Fruit fly (Drosophila melanogaster) whole organism, embryonic: ENCODE measurements around the gene rempA.
A peak's percentile ranks its signal among the peaks of the same experiment; 100 is the strongest.

Experiments
- Ada2b ChIP-seq: fragments of 200-800 bp; sonication (Bioruptor generic); IDR thresholded peaks from 2 replicates; pipeline ENCODE4 v1.3.6; 2022; ENCODE audit warnings: missing biosample characterization, missing genetic modification characterization
- Bteb2 ChIP-seq: fragments of 200-800 bp; sonication (Bioruptor generic); optimal IDR thresholded peaks from 2 replicates; lab custom pipeline; 2016; ENCODE audit warnings: missing biosample characterization, missing genetic modification characterization
- C15 ChIP-seq: fragments of 200-800 bp; sonication (Bioruptor generic); IDR thresholded peaks from 3 replicates; pipeline ENCODE4 v1.3.6; 2022; ENCODE audit warnings: missing biosample characterization, missing genetic modification characterization
- CG10267 ChIP-seq: fragments of 200-800 bp; sonication (Bioruptor generic); optimal IDR thresholded peaks from 2 replicates; lab custom pipeline; 2018; ENCODE audit warnings: missing biosample characterization, mild to moderate bottlenecking, missing genetic modification characterization, moderate library complexity
- CG10979 ChIP-seq: fragments of 200-800 bp; sonication (Bioruptor generic); optimal IDR thresholded peaks from 2 replicates; lab custom pipeline; 2018; ENCODE audit warnings: missing biosample characterization, mild to moderate bottlenecking, missing genetic modification characterization, moderate library complexity
- CG11398 ChIP-seq: fragments of 200-800 bp; sonication (Bioruptor generic); optimal IDR thresholded peaks from 2 replicates; lab custom pipeline; 2016; ENCODE audit warnings: missing biosample characterization, missing genetic modification characterization
- CG11504 ChIP-seq: fragments of 200-800 bp; sonication (Bioruptor generic); optimal IDR thresholded peaks from 3 replicates; lab custom pipeline; 2019; ENCODE audit warnings: missing biosample characterization, mild to moderate bottlenecking, missing genetic modification characterization, moderate library complexity
- CG18476 ChIP-seq: fragments of 200-800 bp; sonication (Bioruptor generic); optimal IDR thresholded peaks from 2 replicates; lab custom pipeline; 2016; ENCODE audit warnings: missing biosample characterization, mild to moderate bottlenecking, missing genetic modification characterization
- CG2875 ChIP-seq: fragments of 200-800 bp; sonication (Bioruptor generic); optimal IDR thresholded peaks from 2 replicates; lab custom pipeline; 2017; ENCODE audit warnings: missing biosample characterization, mild to moderate bottlenecking, missing genetic modification characterization, missing genetic modification reagents
- CG32767 ChIP-seq: fragments of 200-800 bp; sonication (Bioruptor generic); IDR thresholded peaks from 2 replicates; pipeline ENCODE4 v1.3.6; 2022; ENCODE audit warnings: missing biosample characterization, missing genetic modification characterization
- CG34422 ChIP-seq: fragments of 200-800 bp; sonication (Bioruptor generic); IDR thresholded peaks from 3 replicates; pipeline ENCODE4 v1.3.6; 2022; ENCODE audit warnings: missing biosample characterization, missing genetic modification characterization
- CG6765 ChIP-seq: fragments of 200-800 bp; sonication (Bioruptor generic); optimal IDR thresholded peaks from 3 replicates; lab custom pipeline; 2017; ENCODE audit warnings: missing biosample characterization, mild to moderate bottlenecking, missing genetic modification characterization
- CG7271 ChIP-seq: fragments of 200-800 bp; sonication (Bioruptor generic); optimal IDR thresholded peaks from 2 replicates; lab custom pipeline; 2018; ENCODE audit warnings: missing biosample characterization, mild to moderate bottlenecking, missing genetic modification characterization, moderate library complexity
- Dad ChIP-seq: fragments of 200-800 bp; sonication (Bioruptor generic); optimal IDR thresholded peaks from 3 replicates; lab custom pipeline; 2016; ENCODE audit warnings: missing biosample characterization, missing genetic modification characterization
- ERR ChIP-seq: fragments of 200-800 bp; sonication (Bioruptor generic); optimal IDR thresholded peaks from 2 replicates; lab custom pipeline; 2016; ENCODE audit warnings: missing biosample characterization, missing genetic modification characterization
- HLH3B ChIP-seq: fragments of 200-800 bp; sonication (Bioruptor generic); IDR thresholded peaks from 2 replicates; pipeline ENCODE4 v1.3.6; 2022; ENCODE audit warnings: missing biosample characterization, missing genetic modification characterization
- Hsf ChIP-seq: fragments of 200-800 bp; sonication (Bioruptor generic); optimal IDR thresholded peaks from 3 replicates; lab custom pipeline; 2016; ENCODE audit warnings: missing biosample characterization, missing genetic modification characterization
- Kr ChIP-seq: fragments of 200-800 bp; sonication (Bioruptor generic); optimal IDR thresholded peaks from 2 replicates; lab custom pipeline; 2017; ENCODE audit warnings: missing biosample characterization, mild to moderate bottlenecking, missing genetic modification characterization
- Pdp1 ChIP-seq, 2 experiments: fragments of 200-800 bp; sonication (Bioruptor generic); optimal IDR thresholded peaks; 3 replicates each; lab custom pipeline; 2016; ENCODE audit warnings: missing biosample characterization in 2 of 2, missing genetic modification characterization in 2 of 2, mild to moderate bottlenecking in 1 of 2, moderate library complexity in 1 of 2
- Scr ChIP-seq: fragments of 200-800 bp; sonication (Bioruptor generic); IDR thresholded peaks from 2 replicates; pipeline ENCODE4 v1.3.6; 2022; ENCODE audit warnings: missing biosample characterization, missing genetic modification characterization; ENCODE audit not compliant: partially characterized antibody
- Side ChIP-seq: fragments of 200-800 bp; sonication (Bioruptor generic); optimal IDR thresholded peaks from 2 replicates; lab custom pipeline; 2016; ENCODE audit warnings: missing biosample characterization, missing genetic modification characterization
- Ssrp ChIP-seq: fragments of 200-800 bp; sonication (Bioruptor generic); optimal IDR thresholded peaks from 2 replicates; lab custom pipeline; 2018; ENCODE audit warnings: missing biosample characterization, mild to moderate bottlenecking, missing genetic modification characterization, moderate library complexity
- abd-A ChIP-seq: fragments of 200-800 bp; sonication (Bioruptor generic); optimal IDR thresholded peaks from 3 replicates; lab custom pipeline; 2019; ENCODE audit warnings: missing biosample characterization, mild to moderate bottlenecking, missing genetic modification characterization, moderate library complexity
- chif ChIP-seq, 2 experiments: fragments of 200-800 bp; sonication (Bioruptor generic); optimal IDR thresholded peaks; 3 replicates each; lab custom pipeline; 2016; ENCODE audit warnings: missing biosample characterization in 2 of 2, missing genetic modification characterization in 2 of 2
- chinmo ChIP-seq: fragments of 200-800 bp; sonication (Bioruptor generic); IDR thresholded peaks from 4 replicates; pipeline ENCODE4 v1.3.6; 2022; ENCODE audit warnings: missing biosample characterization, missing genetic modification characterization; ENCODE audit not compliant: partially characterized antibody
- crol ChIP-seq: fragments of 200-800 bp; sonication (Bioruptor generic); IDR thresholded peaks from 2 replicates; pipeline ENCODE4 v1.3.6; 2022; ENCODE audit warnings: missing biosample characterization, missing genetic modification characterization
- da ChIP-seq: fragments of 200-800 bp; sonication (Bioruptor generic); optimal IDR thresholded peaks from 2 replicates; lab custom pipeline; 2016; ENCODE audit warnings: missing biosample characterization, missing genetic modification characterization
- ems ChIP-seq: fragments of 200-800 bp; sonication (Bioruptor generic); optimal IDR thresholded peaks from 3 replicates; lab custom pipeline; 2016; ENCODE audit warnings: missing biosample characterization, missing genetic modification characterization
- fu2 ChIP-seq: fragments of 200-800 bp; sonication (Bioruptor generic); optimal IDR thresholded peaks from 2 replicates; lab custom pipeline; 2016; ENCODE audit warnings: missing biosample characterization, missing genetic modification characterization
- gem ChIP-seq: fragments of 200-800 bp; sonication (Bioruptor generic); optimal IDR thresholded peaks from 2 replicates; lab custom pipeline; 2019; ENCODE audit warnings: missing biosample characterization, mild to moderate bottlenecking, missing genetic modification characterization, moderate library complexity
- grau ChIP-seq: fragments of 200-800 bp; optimal IDR thresholded peaks from 3 replicates; lab custom pipeline; 2019; ENCODE audit warnings: missing biosample characterization, mild to moderate bottlenecking, missing genetic modification characterization, moderate library complexity
- hb ChIP-seq: fragments of 200-800 bp; sonication (Bioruptor generic); IDR thresholded peaks from 3 replicates; pipeline ENCODE4 v1.3.6; 2022; ENCODE audit warnings: missing biosample characterization, missing genetic modification characterization; ENCODE audit not compliant: partially characterized antibody
- hkb ChIP-seq, 2 experiments: fragments of 200-800 bp in 1 of 2; fragments of >200 bp in 1 of 2; sonication (Bioruptor generic) in 1 of 2; IDR thresholded peaks in 1 of 2; optimal IDR thresholded peaks in 1 of 2; 2 replicates each; pipeline versions ENCODE4 v1.3.6 to Lab custom; 2017 to 2022; ENCODE audit warnings: missing biosample characterization in 1 of 2, missing genetic modification characterization in 1 of 2
- ind ChIP-seq: fragments of 200-800 bp; sonication (Bioruptor generic); optimal IDR thresholded peaks from 3 replicates; lab custom pipeline; 2016; ENCODE audit warnings: missing biosample characterization, missing genetic modification characterization
- kni ChIP-seq: fragments of 200-800 bp; sonication (Bioruptor generic); optimal IDR thresholded peaks from 3 replicates; lab custom pipeline; 2017; ENCODE audit warnings: mild to moderate bottlenecking, missing biosample characterization, missing genetic modification reagents, missing genetic modification characterization
- lilli ChIP-seq: fragments of 200-800 bp; sonication (Bioruptor generic); optimal IDR thresholded peaks from 3 replicates; lab custom pipeline; 2016; ENCODE audit warnings: missing biosample characterization, missing genetic modification characterization
- maf-S ChIP-seq: fragments of 200-800 bp; sonication (Bioruptor generic); optimal IDR thresholded peaks from 2 replicates; lab custom pipeline; 2016; ENCODE audit warnings: missing biosample characterization, missing genetic modification characterization
- mam ChIP-seq: fragments of 200-800 bp; sonication (Bioruptor generic); optimal IDR thresholded peaks from 3 replicates; lab custom pipeline; 2016; ENCODE audit warnings: missing biosample characterization, missing genetic modification characterization
- pros ChIP-seq: fragments of 200-800 bp; sonication (Bioruptor generic); optimal IDR thresholded peaks from 3 replicates; lab custom pipeline; 2019; ENCODE audit warnings: missing biosample characterization, mild to moderate bottlenecking, missing genetic modification characterization, moderate library complexity
- pum ChIP-seq: fragments of 200-800 bp; sonication (Bioruptor generic); optimal IDR thresholded peaks from 2 replicates; lab custom pipeline; 2016; ENCODE audit warnings: missing biosample characterization, missing genetic modification characterization
- run ChIP-seq: fragments of 200-800 bp; sonication (Bioruptor generic); optimal IDR thresholded peaks from 3 replicates; lab custom pipeline; 2018; ENCODE audit warnings: missing biosample characterization, mild to moderate bottlenecking, missing genetic modification characterization
- sima ChIP-seq: fragments of 200-800 bp; sonication (Bioruptor generic); optimal IDR thresholded peaks from 2 replicates; lab custom pipeline; 2016; ENCODE audit warnings: missing biosample characterization, missing genetic modification characterization
- sr ChIP-seq: fragments of 200-800 bp; sonication (Bioruptor generic); IDR thresholded peaks from 3 replicates; pipeline ENCODE4 v1.3.6; 2022; ENCODE audit warnings: missing biosample characterization, missing genetic modification characterization
- ssp ChIP-seq: fragments of 200-800 bp; sonication (Bioruptor generic); IDR thresholded peaks from 2 replicates; pipeline ENCODE4 v1.3.6; 2022; ENCODE audit warnings: missing biosample characterization, missing genetic modification characterization
- stc ChIP-seq: fragments of 200-800 bp; sonication (Bioruptor generic); IDR thresholded peaks from 2 replicates; pipeline ENCODE4 v1.3.6; 2022; ENCODE audit warnings: missing biosample characterization, missing genetic modification characterization
- wor ChIP-seq: fragments of 200-800 bp; sonication (Bioruptor generic); IDR thresholded peaks from 2 replicates; pipeline ENCODE4 v1.3.6; 2022; ENCODE audit warnings: missing biosample characterization, missing genetic modification characterization
- zen ChIP-seq: fragments of 200-800 bp; sonication (Bioruptor generic); optimal IDR thresholded peaks from 3 replicates; lab custom pipeline; 2018; ENCODE audit warnings: missing biosample characterization, mild to moderate bottlenecking, missing genetic modification characterization, moderate library complexity
- zen2 ChIP-seq: fragments of 200-800 bp; sonication (Bioruptor generic); IDR thresholded peaks from 3 replicates; pipeline ENCODE4 v1.3.6; 2022; ENCODE audit warnings: missing biosample characterization, missing genetic modification characterization; ENCODE audit not compliant: partially characterized antibody
- zf30C ChIP-seq: fragments of 200-800 bp; sonication (Bioruptor generic); optimal IDR thresholded peaks from 3 replicates; lab custom pipeline; 2018; ENCODE audit warnings: missing biosample characterization, mild to moderate bottlenecking, missing genetic modification characterization

Gene rempA

DNA sequence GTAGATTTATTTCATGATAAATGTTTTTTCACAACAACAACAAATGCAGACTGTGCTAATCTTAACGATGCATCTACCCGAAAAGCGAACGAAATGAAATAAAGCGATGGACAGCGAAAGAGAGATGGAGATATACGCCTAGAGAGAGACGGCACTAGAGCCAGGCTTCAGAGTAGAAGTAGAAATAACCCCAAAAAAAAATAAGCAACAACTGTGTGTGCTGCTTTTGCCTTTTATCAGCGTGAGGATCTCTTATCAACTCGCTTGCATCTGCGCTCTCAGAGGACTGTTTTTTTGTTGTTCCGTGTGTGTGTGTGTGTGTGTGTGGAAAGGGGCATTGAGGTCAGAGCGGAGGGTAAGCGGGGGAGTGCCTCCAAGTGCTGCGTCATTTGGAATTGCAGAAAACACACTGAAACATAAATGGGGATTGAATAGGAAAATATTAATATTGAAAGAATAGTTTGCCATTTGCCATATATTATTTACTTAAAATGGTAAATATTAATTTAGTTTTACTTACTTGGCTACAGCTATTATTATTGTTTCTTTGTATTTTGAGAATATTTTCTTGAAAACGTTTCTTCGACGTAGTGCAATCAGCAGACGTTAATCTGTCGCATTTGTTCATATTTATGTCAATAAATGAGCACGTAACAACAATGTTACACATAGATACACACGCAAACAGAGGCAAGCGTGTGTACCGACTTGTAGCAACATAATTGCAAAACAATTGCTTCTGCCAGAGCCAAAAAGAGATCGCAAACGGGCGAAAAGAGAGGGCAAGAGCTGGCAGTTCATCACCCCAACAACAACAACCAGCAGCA lies 38.9 kb downstream of the rempA start (continued):
- TF ChIP-seq zen2 (GFP tag; lab: Robert Waterston, UW) (no peak), stc (GFP tag; lab: Robert Waterston, UW) (no peak), wor (GFP tag; lab: Robert Waterston, UW) (no peak), CG2875 (no peak), CG10267 (tag; lab: Kevin White, UChicago) (no peak), chinmo (GFP tag; lab: Robert Waterston, UW) (no peak), ind (no peak), Dad (GFP tag; lab: Kevin White, UChicago) (no peak), Bteb2 (no peak), zf30C (no peak), CG11504 (no peak), ems (no peak), sima (GFP tag; lab: Kevin White, UChicago) (no peak), C15 (GFP tag; lab: Robert Waterston, UW) (no peak), Side (GFP tag; lab: Kevin White, UChicago) (no peak), kni (peak; percentile 55), CG34422 (GFP tag; lab: Robert Waterston, UW) (0 out of 3 replicates have a peak, but pooled peaks have one; percentile 6), hb (GFP tag; lab: Robert Waterston, UW) (no peak), fu2 (GFP tag; lab: Kevin White, UChicago) (no peak), Scr (GFP tag; lab: Robert Waterston, UW) (no peak), HLH3B (GFP tag; lab: Robert Waterston, UW) (no peak), lilli (GFP tag; lab: Kevin White, UChicago) (no peak), CG7271 (tag; lab: Kevin White, UChicago) (no peak), mam (GFP tag; lab: Kevin White, UChicago) (no peak), maf-S (GFP tag; lab: Kevin White, UChicago) (no peak), pros (peak; percentile 41), run (no peak), Hsf (GFP tag; lab: Kevin White, UChicago) (no peak), Pdp1 (GFP tag; optimal IDR thresholded peaks at IDR 0.05; lab: Kevin White, UChicago) (no peak), Ada2b (GFP tag; lab: Robert Waterston, UW) (no peak), crol (GFP tag; lab: Robert Waterston, UW) (peak; percentile 82), CG18476 (GFP tag; lab: Kevin White, UChicago) (no peak), abd-A (peak; percentile 63), CG10979 (tag; lab: Kevin White, UChicago) (no peak), pum (GFP tag; lab: Kevin White, UChicago) (no peak), CG32767 (GFP tag; lab: Robert Waterston, UW) (no peak), gem (peak; percentile 45), grau (tag; lab: Kevin White, UChicago) (no peak), zen (tag; lab: Kevin White, UChicago) (no peak), Ssrp (tag; lab: Kevin White, UChicago) (peak; percentile 49), hkb (optimal IDR thresholded peaks at IDR 0.05; lab: Kevin White, UChicago) (no peak), hkb (GFP tag; IDR thresholded peaks at IDR 0.05; lab: Robert Waterston, UW) (no peak), da (no peak), Kr (no peak), ERR (GFP tag; lab: Kevin White, UChicago) (no peak), chif (GFP tag; optimal IDR thresholded peaks at IDR 0.05; lab: Kevin White, UChicago) (no peak), sr (GFP tag; lab: Robert Waterston, UW) (0 out of 3 replicates have a peak, but pooled peaks have one; percentile 5), CG11398 (GFP tag; lab: Kevin White, UChicago) (no peak), ssp (no peak), CG6765 (GFP tag; lab: Kevin White, UChicago) (no peak)
